Worm (Caenorhabditis elegans) whole organism, midembryonic: ENCODE measurements around the gene lec-5.

Experiments
- T22C8.4 ChIP-seq: fragments of 200-800 bp; sonication (Bioruptor generic); IDR thresholded peaks from 2 replicates; pipeline ENCODE4 v1.3.6; 2022; ENCODE audit warnings: missing genetic modification characterization, missing compliant biosample characterization
- cog-1 ChIP-seq: sonication (generic microtip); optimal IDR thresholded peaks from 2 replicates; lab custom pipeline; 2016; ENCODE audit warnings: missing genetic modification characterization, missing compliant biosample characterization
- med-1 ChIP-seq: sonication (generic microtip); optimal IDR thresholded peaks from 2 replicates; lab custom pipeline; 2017; ENCODE audit warnings: missing genetic modification characterization, mild to moderate bottlenecking, missing compliant biosample characterization, antibody characterized with exemption, missing genetic modification reagents; ENCODE audit not compliant: insufficient read depth

ce11 chrII:5797348-5797977, 43.4 kb downstream of the lec-5 start, which contains the start of the genes msp-63 and msp-142:
- no peak for TF ChIP-seq med-1 (GFP tag; lab: Kevin White, UChicago)
- TF ChIP-seq cog-1 (tag; lab: Kevin White, UChicago) = no peak
- no peak for TF ChIP-seq T22C8.4
